Fruit fly (Drosophila melanogaster): ENCODE results near the gene CG17298.
A peak's percentile ranks its signal among the peaks of the same experiment; 100 is the strongest.

The CG17298 gene

DNA sequence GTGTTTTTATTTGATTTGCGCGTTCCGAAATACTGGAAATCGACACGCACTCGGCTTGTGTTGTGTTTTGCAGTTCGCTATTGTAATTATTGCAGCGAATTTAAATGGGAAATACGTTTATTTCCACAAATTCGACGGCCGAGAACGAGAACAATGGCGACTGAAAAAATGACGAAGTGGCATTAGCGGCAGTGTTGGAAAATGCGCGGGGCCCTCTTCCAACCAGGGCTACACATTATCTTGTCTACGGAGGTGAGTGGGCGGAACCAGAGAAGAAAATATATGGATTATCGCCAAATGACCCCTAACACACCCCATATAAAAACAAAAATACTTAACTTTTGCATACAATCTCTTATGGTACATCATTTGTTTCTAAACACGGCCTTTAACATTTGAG lies 14.1 kb upstream of the CG17298 start, which contains the start of gene Rab1 (continued):
- TF ChIP-seq acj6 (GFP tag; optimal IDR thresholded peaks at IDR 0.05): peak; percentile 36
- TF ChIP-seq fkh (GFP tag; optimal IDR thresholded peaks at IDR 0.05): peak; percentile 63
- peak; percentile 44 for TF ChIP-seq cyc (GFP tag; optimal IDR thresholded peaks at IDR 0.05)
- TF ChIP-seq ss (GFP tag; optimal IDR thresholded peaks at IDR 0.05): peak in 1 of 2 experiments; percentile 43
- peak; percentile 59 for TF ChIP-seq esn (GFP tag; optimal IDR thresholded peaks at IDR 0.05)
- peak; percentile 39 for TF ChIP-seq CG34406 (GFP tag; optimal IDR thresholded peaks at IDR 0.05)
- TF ChIP-seq CG8119 (GFP tag; IDR thresholded peaks at IDR 0.05): no peak
- peak; percentile 63 for TF ChIP-seq vri (GFP tag; optimal IDR thresholded peaks at IDR 0.05)
- 0 out of 3 replicates have a peak, but pooled peaks have one; percentile 28 for TF ChIP-seq eg (GFP tag; IDR thresholded peaks at IDR 0.05)
- TF ChIP-seq CG3919 (GFP tag; optimal IDR thresholded peaks at IDR 0.05): peak; percentile 59
- TF ChIP-seq dsx (GFP tag; optimal IDR thresholded peaks at IDR 0.05; ENCODE audit: poor library complexity, severe bottlenecking): no peak
- TF ChIP-seq achi (GFP tag; optimal IDR thresholded peaks at IDR 0.05): peak; percentile 45
- TF ChIP-seq CG7368 (GFP tag; optimal IDR thresholded peaks at IDR 0.05): peak; percentile 5
- peak; percentile 51 for TF ChIP-seq pdm3 (GFP tag; optimal IDR thresholded peaks at IDR 0.05)
- TF ChIP-seq topi (GFP tag; optimal IDR thresholded peaks at IDR 0.05): peak; percentile 44
- no peak for TF ChIP-seq Gug (GFP tag; IDR thresholded peaks at IDR 0.05)
- TF ChIP-seq Sox102F (GFP tag; optimal IDR thresholded peaks at IDR 0.05): peak; percentile 44
- TF ChIP-seq svp (GFP tag): peak; percentile 97

DNA sequence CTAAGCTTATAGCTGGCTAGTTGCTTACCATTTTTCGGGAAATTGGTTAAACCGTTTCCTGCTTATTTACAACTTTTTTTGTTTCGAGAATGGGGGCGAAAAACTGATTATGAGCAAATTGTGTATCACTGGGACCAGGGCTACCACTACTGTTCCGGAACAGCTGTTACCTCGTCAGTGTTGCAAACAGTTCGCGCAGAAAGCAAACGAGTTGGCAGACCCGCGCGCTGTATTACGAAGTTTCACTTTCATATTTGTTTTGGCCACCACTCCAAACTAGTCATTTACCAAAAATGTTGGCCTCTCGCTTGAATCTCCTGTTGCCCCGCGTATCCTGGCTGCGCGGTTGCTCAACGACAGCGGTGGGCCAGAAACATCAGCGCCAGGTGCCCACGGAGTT lies 13.1 kb upstream of the CG17298 start, which contains the start of the genes AP-2sigma and Idi:
AP-2sigma (minus strand) TSS at position 153 of the 400 bp plus-strand sequence.
Idi (plus strand) TSS at position 204 of the 400 bp plus-strand sequence.
- TF ChIP-seq Blimp-1 (GFP tag; optimal IDR thresholded peaks at IDR 0.05) (peak; percentile 98), CG11294 (GFP tag; IDR thresholded peaks at IDR 0.05) (no peak), esn (GFP tag; optimal IDR thresholded peaks at IDR 0.05) (peak; percentile 51), CG6854 (GFP tag; optimal IDR thresholded peaks at IDR 0.05) (peak; percentile 44), CG31627 (GFP tag; optimal IDR thresholded peaks at IDR 0.05) (peak; percentile 34), CG1621 (tag; optimal IDR thresholded peaks at IDR 0.05) (peak; percentile 44), CG6808 (GFP tag; optimal IDR thresholded peaks at IDR 0.05) (no peak), fkh (GFP tag; optimal IDR thresholded peaks at IDR 0.05) (peak; percentile 82), lz (GFP tag; optimal IDR thresholded peaks at IDR 0.05) (peak; percentile 35), Sox14 (GFP tag; optimal IDR thresholded peaks at IDR 0.05) (peak; percentile 61), achi (GFP tag; optimal IDR thresholded peaks at IDR 0.05) (peak; percentile 23), Sox102F (GFP tag; optimal IDR thresholded peaks at IDR 0.05) (no peak), svp (GFP tag) (peak; percentile 84), dac (GFP tag; optimal IDR thresholded peaks at IDR 0.05) (peak; percentile 1), fd59A (GFP tag; optimal IDR thresholded peaks at IDR 0.05) (no peak), CG3032 (tag; optimal IDR thresholded peaks at IDR 0.05) (peak; percentile 14), vri (GFP tag; optimal IDR thresholded peaks at IDR 0.05) (peak; percentile 66), CG3919 (GFP tag; optimal IDR thresholded peaks at IDR 0.05) (peak; percentile 43), Smox (GFP tag; optimal IDR thresholded peaks at IDR 0.05) (no peak), topi (GFP tag; optimal IDR thresholded peaks at IDR 0.05) (peak; percentile 45), cyc (GFP tag; optimal IDR thresholded peaks at IDR 0.05) (peak; percentile 14), CG6163 (GFP tag; IDR thresholded peaks at IDR 0.05) (peak; percentile 53; the same call in 2 of the 3 replicates), Eip75B (GFP tag; optimal IDR thresholded peaks at IDR 0.05) (peak; percentile 1)

DNA sequence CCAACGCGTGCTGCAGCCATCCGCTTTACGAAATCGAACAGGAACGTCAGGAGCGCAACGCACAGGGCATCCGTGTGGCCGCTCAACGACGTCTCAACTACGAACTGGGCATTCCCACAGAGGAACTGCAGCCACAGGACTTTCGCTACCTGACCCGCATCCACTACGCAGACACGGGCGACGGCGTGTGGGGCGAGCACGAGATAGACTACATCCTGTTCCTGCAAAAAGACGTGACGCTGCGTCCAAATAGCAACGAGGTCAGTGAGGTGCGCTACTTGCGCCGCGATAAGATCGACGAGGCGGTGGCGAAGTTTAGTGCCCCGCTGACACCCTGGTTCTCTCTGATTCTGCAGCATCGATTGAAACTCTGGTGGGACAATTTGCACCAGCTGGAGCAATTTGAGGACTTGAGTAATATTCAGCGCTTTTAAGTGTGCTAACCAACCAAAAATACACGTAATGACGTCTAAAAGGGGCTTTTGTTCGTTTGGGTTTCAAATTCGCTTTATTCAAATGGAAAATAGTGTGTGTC lies 12.3 kb upstream of the CG17298 start:
- TF ChIP-seq vri (GFP tag; optimal IDR thresholded peaks at IDR 0.05) (no peak), svp (GFP tag) (peak; percentile 91)

DNA sequence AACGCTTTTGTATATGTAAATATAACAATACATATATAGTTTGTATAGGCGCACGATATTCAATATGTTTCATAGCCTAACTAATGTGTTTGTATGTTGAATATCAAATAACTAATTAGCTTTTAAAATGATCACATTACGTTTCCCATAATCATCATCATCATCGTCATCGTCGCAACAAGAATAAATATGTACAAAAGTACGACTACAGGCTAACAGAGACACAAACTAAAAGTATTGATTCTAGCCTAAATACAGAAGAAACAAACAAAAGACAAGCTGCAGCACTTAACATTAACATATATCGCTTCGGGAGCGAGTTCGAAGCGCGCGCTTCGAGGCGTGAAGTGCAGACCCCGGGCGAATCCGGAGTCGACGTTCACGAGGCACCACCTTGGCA lies 11.8 kb upstream of the CG17298 start:
- TF ChIP-seq Sox15 (GFP tag; optimal IDR thresholded peaks at IDR 0.05) (no peak), fkh (GFP tag; optimal IDR thresholded peaks at IDR 0.05) (peak; percentile 81), CG15336 (GFP tag; IDR thresholded peaks at IDR 0.05) (no peak), CG6163 (GFP tag; IDR thresholded peaks at IDR 0.05) (no peak)
